Fruit fly (Drosophila melanogaster): ENCODE measurements around the gene CG42494.
A peak's percentile ranks its signal among the peaks of the same experiment; 100 is the strongest.

CG42494 gene

DNA sequence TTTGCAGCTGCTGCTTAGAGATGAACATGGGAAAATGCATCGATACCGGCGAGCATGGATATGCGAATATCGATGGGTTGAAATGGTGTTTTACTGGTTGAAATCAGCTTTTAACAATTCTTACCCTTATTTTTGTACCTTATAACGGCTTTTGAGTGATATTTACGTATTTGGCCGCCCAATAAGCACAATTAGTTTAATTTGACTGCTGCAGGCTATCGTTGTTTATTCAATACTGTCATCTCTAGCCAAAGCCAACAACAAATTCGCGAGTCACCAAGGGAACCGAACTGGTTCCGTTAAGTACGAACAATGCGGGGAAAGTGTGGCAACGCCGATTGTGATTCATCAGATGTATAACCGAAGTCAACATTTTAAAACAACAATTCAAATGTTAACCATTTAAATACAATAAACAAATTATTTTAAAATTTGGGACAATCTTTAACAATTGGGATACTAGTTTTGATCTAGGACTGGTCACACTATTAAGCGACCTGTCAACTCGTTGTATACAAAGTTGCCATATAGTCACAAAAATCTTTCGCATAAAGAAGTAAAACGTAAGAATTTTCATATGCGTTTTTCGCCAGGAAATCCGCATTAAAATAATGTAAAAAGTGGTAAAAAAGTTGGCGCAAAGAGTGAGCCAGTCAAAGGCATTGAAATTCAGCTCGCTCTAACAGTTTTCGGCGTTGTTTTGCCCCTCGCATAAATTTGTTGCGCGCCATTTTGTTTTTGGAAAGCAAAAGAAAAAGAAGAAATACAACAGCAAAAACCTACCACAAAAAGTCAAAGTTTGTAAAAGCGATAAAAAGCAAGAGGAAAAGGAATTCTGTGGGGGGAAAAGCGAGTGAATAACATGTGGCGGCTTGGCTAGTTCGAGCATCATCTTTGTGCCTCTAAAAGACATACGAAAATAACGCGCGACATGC is 35.8 kb upstream of the CG42494 start, which contains the start of the genes Usp5 and BtbVII (continued):
- TF ChIP-seq h (GFP tag; optimal IDR thresholded peaks at IDR 0.05) (peak; percentile 72), CG32264 (GFP tag; optimal IDR thresholded peaks at IDR 0.05) (peak; percentile 6), brk (GFP tag; optimal IDR thresholded peaks at IDR 0.05) (no peak), tai (GFP tag; optimal IDR thresholded peaks at IDR 0.05) (no peak), Rel (GFP tag; optimal IDR thresholded peaks at IDR 0.05) (no peak), Rel (tag; optimal IDR thresholded peaks at IDR 0.05) (peak; percentile 2)

DNA sequence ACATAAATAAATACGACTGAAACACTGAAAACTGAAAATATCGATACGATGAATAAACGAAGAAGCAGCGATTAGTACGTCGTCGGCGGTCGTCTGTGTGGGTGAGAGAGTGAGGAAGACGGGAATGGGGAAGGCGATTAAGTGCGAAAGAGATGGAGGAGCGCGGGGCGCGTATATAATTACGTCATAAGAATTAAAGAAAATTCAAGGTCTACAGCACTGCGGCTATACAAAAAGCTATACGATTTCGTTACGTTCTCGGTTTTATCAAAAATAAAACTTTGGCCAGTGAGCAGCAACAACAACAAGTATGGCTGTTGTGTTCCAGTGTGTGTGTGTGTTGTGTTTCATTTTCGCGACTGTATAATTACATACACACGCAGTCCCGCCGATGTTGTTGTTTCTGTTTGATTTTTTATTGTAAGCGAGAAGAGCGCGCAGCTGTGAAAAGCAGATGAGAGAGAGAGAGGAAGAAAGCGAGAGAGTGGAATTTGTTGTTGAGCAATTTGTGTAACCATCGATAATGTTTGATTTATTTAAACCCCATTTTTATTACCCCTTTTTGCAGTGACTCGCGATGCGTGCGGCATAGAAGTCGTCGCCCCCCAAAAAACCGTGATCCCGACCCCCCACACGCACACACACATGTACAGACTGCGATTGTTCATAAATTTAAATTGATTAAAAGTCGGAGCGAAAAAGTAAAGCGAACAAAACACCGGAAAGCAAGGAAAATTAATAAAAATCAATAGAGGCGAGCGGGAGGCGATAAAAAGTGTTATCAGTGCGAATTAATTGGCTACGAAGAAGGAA is 34.9 kb upstream of the CG42494 start:
- TF ChIP-seq h (GFP tag; optimal IDR thresholded peaks at IDR 0.05), result peak; percentile 9
- TF ChIP-seq brk (GFP tag; optimal IDR thresholded peaks at IDR 0.05), result no peak
- no peak for TF ChIP-seq HLH106 (tag; optimal IDR thresholded peaks at IDR 0.05)
- TF ChIP-seq GATAd (GFP tag; optimal IDR thresholded peaks at IDR 0.05), result no peak
- TF ChIP-seq Sp1 (GFP tag; optimal IDR thresholded peaks at IDR 0.05), result peak; percentile 47
- TF ChIP-seq psq (GFP tag; optimal IDR thresholded peaks at IDR 0.05), result peak; percentile 62
- no peak for TF ChIP-seq woc (GFP tag; optimal IDR thresholded peaks at IDR 0.05)
- TF ChIP-seq Rel (GFP tag; optimal IDR thresholded peaks at IDR 0.05), result no peak
- peak; percentile 14 for TF ChIP-seq Rel (tag; optimal IDR thresholded peaks at IDR 0.05)
- no peak for TF ChIP-seq Hnf4 (GFP tag; optimal IDR thresholded peaks at IDR 0.05)

- TF ChIP-seq Myc (optimal IDR thresholded peaks at IDR 0.05) (no peak), Dfd (GFP tag; optimal IDR thresholded peaks at IDR 0.05) (peak; percentile 92)
These were observed 33.8 kb upstream of the CG42494 start for dm6 chr3L:3150376-3150775.

dm6 chr3L:3157651-3158050 is 26.6 kb upstream of the CG42494 start:
- TF ChIP-seq OdsH (GFP tag; optimal IDR thresholded peaks at IDR 0.05), result no peak
- TF ChIP-seq Rel (GFP tag; optimal IDR thresholded peaks at IDR 0.05), result no peak
- no peak for TF ChIP-seq Rel (tag; optimal IDR thresholded peaks at IDR 0.05)
- no peak for TF ChIP-seq Abd-B (GFP tag; optimal IDR thresholded peaks at IDR 0.05)
- TF ChIP-seq Sp1 (GFP tag; optimal IDR thresholded peaks at IDR 0.05), result no peak
- no peak for TF ChIP-seq ey (GFP tag; optimal IDR thresholded peaks at IDR 0.05)
- no peak for TF ChIP-seq Dif (GFP tag; optimal IDR thresholded peaks at IDR 0.05; ENCODE audit: partially characterized antibody)
- no peak for TF ChIP-seq rgr (GFP tag; optimal IDR thresholded peaks at IDR 0.05)
- no peak for TF ChIP-seq pan (optimal IDR thresholded peaks at IDR 0.05)
- TF ChIP-seq Hr83 (GFP tag; optimal IDR thresholded peaks at IDR 0.05; ENCODE audit: poor library complexity, severe bottlenecking), result no peak
- TF ChIP-seq HLH106 (tag; optimal IDR thresholded peaks at IDR 0.05), result no peak
- TF ChIP-seq sv (GFP tag; optimal IDR thresholded peaks at IDR 0.05), result no peak
- TF ChIP-seq h (GFP tag; optimal IDR thresholded peaks at IDR 0.05), result no peak
- TF ChIP-seq N (GFP tag; optimal IDR thresholded peaks at IDR 0.05), result no peak
- TF ChIP-seq foxo (GFP tag; optimal IDR thresholded peaks at IDR 0.05), result no peak
- no peak for TF ChIP-seq Mio (GFP tag; optimal IDR thresholded peaks at IDR 0.05)
- TF ChIP-seq lola (GFP tag; optimal IDR thresholded peaks at IDR 0.05), result no peak
- no peak for TF ChIP-seq CG9705 (GFP tag; optimal IDR thresholded peaks at IDR 0.05)
- no peak for TF ChIP-seq Hnf4 (GFP tag; optimal IDR thresholded peaks at IDR 0.05)

DNA sequence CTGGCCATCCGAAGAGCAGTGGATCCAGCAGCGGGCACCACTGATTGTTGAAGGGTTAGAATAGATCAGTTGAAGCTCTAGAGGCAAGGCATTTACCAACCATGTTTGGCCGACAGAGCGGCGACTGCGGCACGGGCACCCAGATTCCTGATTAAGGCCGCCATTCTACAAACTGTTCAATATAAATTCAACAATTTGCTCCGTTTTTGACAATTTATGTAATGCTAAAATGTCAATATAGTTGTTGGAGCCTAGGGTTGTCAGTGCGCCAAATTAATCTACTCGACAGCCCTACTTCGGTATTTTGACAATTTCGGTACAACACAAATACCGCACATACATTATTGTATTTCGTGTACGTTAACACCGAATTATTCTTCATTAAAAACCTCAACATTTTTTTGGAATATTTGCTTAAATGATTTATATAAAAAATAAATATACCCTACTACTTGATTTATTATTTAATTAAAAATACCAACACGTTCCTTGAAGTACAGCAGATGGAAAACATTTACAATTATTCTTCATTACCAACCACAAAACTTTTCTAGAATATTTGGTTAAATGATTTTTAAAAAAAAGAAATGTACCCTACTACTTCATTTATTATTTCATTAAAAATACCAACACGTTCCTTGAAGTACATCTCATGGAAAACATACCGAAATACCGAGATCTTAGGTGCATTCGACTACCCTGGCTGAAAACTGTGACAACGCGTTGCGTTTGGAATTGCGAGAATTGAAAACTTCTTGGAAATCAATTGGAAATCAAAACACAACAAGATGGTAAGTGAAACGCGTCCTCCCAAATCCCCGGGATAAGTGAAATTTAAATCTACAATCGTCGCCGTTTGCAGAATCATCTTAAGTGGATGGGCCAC is 24.7 kb upstream of the CG42494 start, which contains the start of the genes ND-30 and CG15812:
Gene ND-30, minus strand, starts transcription at position 270 of the 886 bp plus-strand sequence.
Gene CG15812, plus strand, starts transcription at position 683 of the 886 bp plus-strand sequence.
- no peak for TF ChIP-seq Vsx2 (GFP tag; optimal IDR thresholded peaks at IDR 0.05; ENCODE audit: partially characterized antibody)
- peak in 1 of 2 experiments; percentile 21 for TF ChIP-seq foxo (GFP tag; optimal IDR thresholded peaks at IDR 0.05)
- TF ChIP-seq br (GFP tag; optimal IDR thresholded peaks at IDR 0.05), result no peak
- TF ChIP-seq psq (GFP tag; optimal IDR thresholded peaks at IDR 0.05), result peak; percentile 22
- no peak for TF ChIP-seq dl (GFP tag; optimal IDR thresholded peaks at IDR 0.05; ENCODE audit: insufficient read depth in 1 of 2, partially characterized antibody in 2 of 2)
- TF ChIP-seq sv (GFP tag; optimal IDR thresholded peaks at IDR 0.05), result no peak
- no peak for TF ChIP-seq Jra (GFP tag; optimal IDR thresholded peaks at IDR 0.05)
- no peak for TF ChIP-seq Mio (GFP tag; optimal IDR thresholded peaks at IDR 0.05)
- peak; percentile 5 for TF ChIP-seq Hr83 (GFP tag; optimal IDR thresholded peaks at IDR 0.05; ENCODE audit: poor library complexity, severe bottlenecking)
- no peak for TF ChIP-seq Hr78 (GFP tag; optimal IDR thresholded peaks at IDR 0.05)

All from whole organism, wandering third instar larva.